Fruit fly (Drosophila melanogaster) whole organism, embryonic: ENCODE measurements around the gene Lcp65Ag2.

Source experiments
- CG18764 ChIP-seq: fragments of 200-800 bp; sonication (Bioruptor generic); optimal IDR thresholded peaks from 3 replicates; lab custom pipeline; 2016; ENCODE audit warnings: missing biosample characterization, missing genetic modification characterization
- CTCF ChIP-seq: fragments of 200-800 bp; sonication (Bioruptor generic); optimal IDR thresholded peaks from 2 replicates; lab custom pipeline; 2017; ENCODE audit warnings: missing biosample characterization, mild to moderate bottlenecking, missing genetic modification characterization, moderate library complexity
- psq ChIP-seq: fragments of 200-800 bp; sonication (Bioruptor generic); optimal IDR thresholded peaks from 2 replicates; lab custom pipeline; 2017; ENCODE audit warnings: missing biosample characterization, missing genetic modification characterization
- usp ChIP-seq: fragments of >200 bp; optimal IDR thresholded peaks from 2 replicates; lab custom pipeline; 2017; ENCODE audit warnings: missing biosample characterization, missing genetic modification characterization

DNA sequence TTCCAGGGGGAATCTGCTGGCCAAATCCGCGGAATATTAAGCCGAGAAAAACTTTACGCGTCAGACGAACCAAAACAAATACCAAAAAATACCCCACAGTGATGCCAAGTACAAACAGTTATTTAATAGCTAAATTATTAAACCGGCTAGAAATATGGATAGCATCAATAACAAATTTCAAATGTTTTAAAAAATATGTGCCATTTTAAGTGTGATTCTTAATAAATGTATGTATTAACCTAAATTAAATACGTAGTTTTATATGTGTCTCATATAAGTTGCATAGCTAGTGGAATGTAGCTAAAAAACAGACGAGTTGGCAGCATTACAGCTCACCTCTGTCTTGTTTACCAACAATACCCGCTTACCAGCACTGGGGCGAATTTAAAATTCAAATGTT is 48.4 kb upstream of the Lcp65Ag2 start, which contains the start of gene CG10274:
- TF ChIP-seq usp (no peak), psq (GFP tag; lab: Kevin White, UChicago) (no peak), CG18764 (GFP tag; lab: Kevin White, UChicago) (peak; percentile 72), CTCF (GFP tag; lab: Kevin White, UChicago) (no peak)
